Worm (Caenorhabditis elegans) whole organism, L4/young adult: ENCODE results near the gene ccm-3.

Experiments used
- W03F9.2 ChIP-seq: fragments of 150-350 bp; optimal IDR thresholded peaks from 2 replicates; lab custom pipeline; 2014; ENCODE audit warnings: missing biosample characterization, missing genetic modification characterization
- dao-5 ChIP-seq: sonication (generic microtip); optimal IDR thresholded peaks from 2 replicates; lab custom pipeline; 2016; ENCODE audit warnings: missing genotype, missing genetic modification characterization, moderate library complexity, missing compliant biosample characterization
- him-1 ChIP-seq: sonication (generic microtip); optimal IDR thresholded peaks from 2 replicates; lab custom pipeline; 2016; ENCODE audit warnings: missing genotype, missing genetic modification reagents, missing genetic modification characterization, missing compliant biosample characterization

ccm-3 gene

DNA sequence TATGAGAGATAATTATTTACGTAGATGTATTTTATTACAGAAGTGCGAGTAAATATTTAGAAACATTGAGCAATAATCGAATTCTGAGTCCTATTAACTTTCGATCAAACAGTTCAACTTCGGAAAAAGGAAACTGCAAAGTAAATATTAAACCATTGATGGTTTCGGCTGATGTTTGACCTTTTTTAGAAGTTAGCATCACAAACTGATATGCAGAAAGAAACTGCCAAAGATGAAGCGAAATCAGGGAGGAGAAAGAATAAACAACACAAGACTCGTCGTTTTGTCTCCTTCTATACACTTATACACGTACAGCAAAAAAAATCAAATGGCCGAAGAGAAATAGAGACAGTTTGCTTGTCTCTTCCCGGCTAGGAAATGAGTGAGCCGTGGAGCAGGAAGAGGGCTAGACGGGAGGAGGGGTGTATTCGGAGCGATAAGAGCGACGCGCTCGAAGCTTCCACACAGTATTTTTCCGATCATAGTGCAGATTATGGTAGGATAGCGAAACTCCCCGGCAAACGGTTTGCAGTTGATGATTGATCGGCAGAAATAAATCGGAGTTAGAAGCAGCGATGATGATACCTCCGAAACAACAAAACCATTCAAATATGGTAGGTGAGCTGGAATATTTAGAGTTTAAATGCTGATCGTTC lies 50.4 kb downstream of the ccm-3 start:
- TF ChIP-seq him-1 (tag; lab: Kevin White, UChicago) (no peak), dao-5 (tag; lab: Kevin White, UChicago) (no peak), W03F9.2 (tag; lab: Kevin White, UChicago) (no peak)
